Worm (Caenorhabditis elegans) whole organism, late embryonic: ENCODE results near the gene srg-31.

Experiments used
- T23F11.4 ChIP-seq: fragments of 200-800 bp; sonication (Bioruptor generic); optimal IDR thresholded peaks from 2 replicates; lab custom pipeline; 2018; ENCODE audit warnings: mild to moderate bottlenecking, missing genetic modification characterization, missing compliant biosample characterization
- ama-1 ChIP-seq: fragments of 150-350 bp; optimal IDR thresholded peaks from 2 replicates; lab custom pipeline; 2014
- ceh-34 ChIP-seq: sonication (generic microtip); optimal IDR thresholded peaks from 2 replicates; lab custom pipeline; 2016; ENCODE audit warnings: mild to moderate bottlenecking, missing genetic modification characterization, missing compliant biosample characterization
- ceh-45 ChIP-seq: fragments of 200-800 bp; sonication (Bioruptor generic); IDR thresholded peaks from 2 replicates; pipeline ENCODE4 v1.3.6; 2022; ENCODE audit warnings: missing genetic modification reagents, missing genetic modification characterization, missing compliant biosample characterization
- hlh-6 ChIP-seq: sonication (generic microtip); optimal IDR thresholded peaks from 2 replicates; lab custom pipeline; 2016; ENCODE audit warnings: missing genotype, missing genetic modification characterization, missing compliant biosample characterization
- madf-2 ChIP-seq: sonication (generic microtip); optimal IDR thresholded peaks from 2 replicates; lab custom pipeline; 2017; ENCODE audit warnings: missing genetic modification characterization, missing compliant biosample characterization
- mec-3 ChIP-seq: sonication (generic microtip); optimal IDR thresholded peaks from 2 replicates; lab custom pipeline; 2016; ENCODE audit warnings: borderline replicate concordance, missing genetic modification characterization, missing compliant biosample characterization
- pat-9 ChIP-seq: fragments of 200-800 bp; sonication (Bioruptor generic); optimal IDR thresholded peaks from 2 replicates; lab custom pipeline; 2018; ENCODE audit warnings: mild to moderate bottlenecking, missing genetic modification characterization, moderate library complexity, missing compliant biosample characterization
- rnt-1 ChIP-seq: sonication (generic microtip); optimal IDR thresholded peaks from 2 replicates; lab custom pipeline; 2016; ENCODE audit warnings: missing genetic modification characterization, missing compliant biosample characterization
- unc-3 ChIP-seq, 2 experiments: fragments of 200-800 bp in 1 of 2; sonication (Bioruptor generic) in 1 of 2; sonication (generic microtip) in 1 of 2; conservative IDR thresholded peaks in 1 of 2; optimal IDR thresholded peaks in 1 of 2; 2 replicates each; pipeline versions ENCODE4 v1.3.6 to Lab custom; 2016 to 2022; ENCODE audit warnings: missing compliant biosample characterization in 2 of 2, missing genetic modification characterization in 2 of 2, missing genetic modification reagents in 1 of 2
- zip-5 ChIP-seq: sonication (generic microtip); optimal IDR thresholded peaks from 2 replicates; lab custom pipeline; 2016; ENCODE audit warnings: missing genetic modification characterization, missing compliant biosample characterization
- ztf-16 ChIP-seq: sonication (generic microtip); optimal IDR thresholded peaks from 2 replicates; lab custom pipeline; 2017; ENCODE audit warnings: missing genetic modification characterization, missing compliant biosample characterization

DNA sequence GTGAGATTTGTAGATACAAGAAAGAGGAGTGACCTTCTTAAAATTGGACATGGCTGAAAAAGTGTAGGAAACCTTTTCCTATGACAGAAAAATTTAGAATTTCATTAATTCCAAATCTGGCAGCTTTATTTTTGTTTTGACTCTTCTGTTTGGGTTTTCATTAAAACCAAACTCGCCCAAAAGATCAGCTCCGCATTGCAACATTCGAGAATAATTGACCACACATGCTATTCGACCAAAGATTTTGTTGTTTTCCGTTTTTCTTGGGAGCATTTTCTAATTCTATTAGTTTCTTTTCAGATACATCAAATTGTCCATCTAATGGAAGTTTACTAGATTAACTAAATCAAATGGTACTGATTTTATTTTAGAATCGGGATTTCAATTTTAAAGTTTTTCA is 2.5 kb upstream of the srg-31 start, which contains the start of gene mec-1:
- TF ChIP-seq madf-2 (tag; lab: Kevin White, UChicago) (no peak), rnt-1 (tag; lab: Kevin White, UChicago) (no peak), ama-1 (lab: Kevin White, UChicago) (no peak), hlh-6 (no peak), zip-5 (no peak), T23F11.4 (no peak), mec-3 (no peak), ztf-16 (no peak), ceh-34 (no peak), ceh-45 (no peak), pat-9 (tag; lab: Kevin White, UChicago) (no peak), unc-3 (GFP tag; conservative IDR thresholded peaks at IDR 0.05; lab: Robert Waterston, UW) (no peak), unc-3 (tag; optimal IDR thresholded peaks at IDR 0.05; lab: Kevin White, UChicago) (no peak)
